Worm (Caenorhabditis elegans) whole organism, L4 larva: ENCODE data around the gene nprl-2.

Experiments used
- F44E2.7 ChIP-seq: fragments of 200-800 bp; sonication (Bioruptor generic); IDR thresholded peaks from 2 replicates; pipeline ENCODE4 v2.1.2; 2022; ENCODE audit warnings: missing genetic modification characterization, missing compliant biosample characterization
- T26A8.4 ChIP-seq: fragments of 200-800 bp; sonication (Bioruptor generic); IDR thresholded peaks from 2 replicates; pipeline ENCODE4 v1.3.6; 2022; ENCODE audit warnings: missing genetic modification characterization, missing compliant biosample characterization
- Y5F2A.4 ChIP-seq: fragments of 200-800 bp; sonication (Bioruptor generic); optimal IDR thresholded peaks from 2 replicates; lab custom pipeline; 2018; ENCODE audit warnings: mild to moderate bottlenecking, missing genetic modification characterization, missing compliant biosample characterization
- ZK546.5 ChIP-seq, 2 experiments: sonication (generic microtip); optimal IDR thresholded peaks; 2 replicates each; lab custom pipeline; 2017; ENCODE audit warnings: missing biosample characterization in 2 of 2, missing genetic modification characterization in 2 of 2
- aly-2 ChIP-seq: sonication (generic microtip); optimal IDR thresholded peaks from 2 replicates; lab custom pipeline; 2018; ENCODE audit warnings: missing biosample characterization, missing genetic modification characterization
- ama-1 ChIP-seq: fragments of 150-350 bp; optimal IDR thresholded peaks from 2 replicates; lab custom pipeline; 2014; ENCODE audit warnings: inconsistent platforms, mixed read lengths
- ceh-20 ChIP-seq: fragments of 200-800 bp; sonication (Bioruptor generic); IDR thresholded peaks from 2 replicates; pipeline ENCODE4 v1.3.6; 2022; ENCODE audit warnings: missing genetic modification reagents, missing genetic modification characterization, missing compliant biosample characterization
- ceh-28 ChIP-seq: fragments of 150-350 bp; optimal IDR thresholded peaks from 2 replicates; lab custom pipeline; 2014; ENCODE audit warnings: missing biosample characterization, missing genetic modification reagents, missing genetic modification characterization
- ceh-32 ChIP-seq: sonication (generic microtip); optimal IDR thresholded peaks from 2 replicates; lab custom pipeline; 2016; ENCODE audit warnings: mild to moderate bottlenecking, missing genetic modification characterization, missing compliant biosample characterization; ENCODE audit not compliant: poor library complexity
- ceh-62 ChIP-seq: sonication (generic microtip); optimal IDR thresholded peaks from 2 replicates; lab custom pipeline; 2017; ENCODE audit warnings: missing biosample characterization, missing genetic modification characterization
- ctbp-1 ChIP-seq: fragments of 200-800 bp; sonication (Bioruptor generic); IDR thresholded peaks from 2 replicates; pipeline ENCODE4 v1.3.6; 2022; ENCODE audit warnings: missing genetic modification reagents, missing genetic modification characterization, missing compliant biosample characterization
- daf-8 ChIP-seq: fragments of 200-800 bp; sonication (Bioruptor generic); IDR thresholded peaks from 2 replicates; pipeline ENCODE4 v1.3.6; 2022; ENCODE audit warnings: missing genetic modification characterization, missing compliant biosample characterization
- dmd-6 ChIP-seq: fragments of 200-800 bp; sonication (Bioruptor generic); IDR thresholded peaks from 2 replicates; pipeline ENCODE4 v1.3.6; 2022; ENCODE audit warnings: missing genetic modification reagents, missing genetic modification characterization, missing compliant biosample characterization
- dmd-9 ChIP-seq: fragments of 200-800 bp; sonication (Bioruptor generic); IDR thresholded peaks from 2 replicates; pipeline ENCODE4 v1.3.6; 2022; ENCODE audit warnings: missing genetic modification reagents, missing genetic modification characterization, missing compliant biosample characterization
- dpl-1 ChIP-seq: fragments of 150-350 bp; optimal IDR thresholded peaks from 2 replicates; lab custom pipeline; 2014; ENCODE audit warnings: missing biosample characterization, missing genetic modification reagents, missing genetic modification characterization
- duxl-1 ChIP-seq: sonication (generic microtip); optimal IDR thresholded peaks from 2 replicates; lab custom pipeline; 2016; ENCODE audit warnings: mild to moderate bottlenecking, missing genetic modification characterization, moderate library complexity, missing compliant biosample characterization; ENCODE audit not compliant: poor library complexity
- dve-1 ChIP-seq: sonication (generic microtip); optimal IDR thresholded peaks from 2 replicates; lab custom pipeline; 2017; ENCODE audit warnings: antibody characterized with exemption, mild to moderate bottlenecking, missing genetic modification characterization, missing compliant biosample characterization; ENCODE audit not compliant: insufficient read depth
- fos-1 ChIP-seq: fragments of 150-350 bp; optimal IDR thresholded peaks from 2 replicates; lab custom pipeline; 2014; ENCODE audit warnings: missing biosample characterization, missing genetic modification characterization
- gei-8 ChIP-seq: fragments of 200-800 bp; sonication (Bioruptor generic); optimal IDR thresholded peaks from 2 replicates; lab custom pipeline; 2018; ENCODE audit warnings: mild to moderate bottlenecking, missing genetic modification characterization, missing compliant biosample characterization
- lim-7 ChIP-seq: fragments of 200-800 bp; sonication (Bioruptor generic); IDR thresholded peaks from 2 replicates; pipeline ENCODE4 v1.3.6; 2022; ENCODE audit warnings: missing genetic modification characterization, missing compliant biosample characterization
- lin-1 ChIP-seq: fragments of 200-800 bp; sonication (Bioruptor generic); IDR thresholded peaks from 2 replicates; pipeline ENCODE4 v1.3.6; 2022; ENCODE audit warnings: missing genetic modification reagents, missing genetic modification characterization, missing compliant biosample characterization
- lin-13 ChIP-seq: fragments of 150-350 bp; optimal IDR thresholded peaks from 2 replicates; lab custom pipeline; 2014; ENCODE audit warnings: missing biosample characterization, missing genetic modification reagents, missing genetic modification characterization
- lin-15B ChIP-seq: fragments of 150-350 bp; sonication (generic microtip); optimal IDR thresholded peaks from 3 replicates; lab custom pipeline; 2014; ENCODE audit warnings: missing biosample characterization, missing genetic modification characterization
- lin-29 ChIP-seq: fragments of 200-800 bp; sonication (Bioruptor generic); IDR thresholded peaks from 2 replicates; pipeline ENCODE4 v1.3.6; 2022; ENCODE audit warnings: missing genetic modification reagents, missing genetic modification characterization, missing compliant biosample characterization
- lir-3 ChIP-seq: sonication (generic microtip); optimal IDR thresholded peaks from 2 replicates; lab custom pipeline; 2016; ENCODE audit warnings: mild to moderate bottlenecking, missing genetic modification characterization, missing compliant biosample characterization
- lsy-2 ChIP-seq, 2 experiments: fragments of 150-350 bp in 1 of 2; sonication (generic microtip) in 1 of 2; optimal IDR thresholded peaks; 2 replicates each; lab custom pipeline; 2014 to 2017; ENCODE audit warnings: missing biosample characterization in 2 of 2, missing genetic modification characterization in 2 of 2
- madf-9 ChIP-seq: fragments of 200-800 bp; sonication (Bioruptor generic); conservative IDR thresholded peaks from 2 replicates; pipeline ENCODE4 v1.3.6; 2022; ENCODE audit warnings: missing genetic modification reagents, missing genetic modification characterization, missing compliant biosample characterization
- mxl-2 ChIP-seq: fragments of 200-800 bp; sonication (Bioruptor generic); conservative IDR thresholded peaks from 2 replicates; pipeline ENCODE4 v1.3.6; 2022; ENCODE audit warnings: missing genetic modification reagents, missing genetic modification characterization, missing compliant biosample characterization
- mxl-3 ChIP-seq: fragments of 200-800 bp; sonication (Bioruptor generic); optimal IDR thresholded peaks from 2 replicates; lab custom pipeline; 2018; ENCODE audit warnings: mild to moderate bottlenecking, missing genetic modification characterization, missing compliant biosample characterization
- nhr-10 ChIP-seq: fragments of 150-350 bp; optimal IDR thresholded peaks from 2 replicates; lab custom pipeline; 2014; ENCODE audit warnings: missing biosample characterization, missing genetic modification characterization
- nhr-11 ChIP-seq: fragments of 150-350 bp; optimal IDR thresholded peaks from 2 replicates; lab custom pipeline; 2014; ENCODE audit warnings: missing biosample characterization, missing genetic modification characterization
- nhr-25 ChIP-seq: sonication (generic microtip); optimal IDR thresholded peaks from 2 replicates; lab custom pipeline; 2017; ENCODE audit warnings: missing genetic modification characterization, mild to moderate bottlenecking, missing compliant biosample characterization, antibody characterized with exemption, moderate library complexity, borderline replicate concordance; ENCODE audit not compliant: insufficient read depth
- nhr-42 ChIP-seq: fragments of 200-800 bp; sonication (Bioruptor generic); IDR thresholded peaks from 2 replicates; pipeline ENCODE4 v1.3.6; 2022; ENCODE audit warnings: missing genetic modification characterization, missing compliant biosample characterization
- nhr-76 ChIP-seq: fragments of 150-350 bp; optimal IDR thresholded peaks from 2 replicates; lab custom pipeline; 2014; ENCODE audit warnings: missing biosample characterization, missing genetic modification characterization
- nhr-77 ChIP-seq: fragments of 150-350 bp; optimal IDR thresholded peaks from 2 replicates; lab custom pipeline; 2014; ENCODE audit warnings: missing biosample characterization, missing genetic modification characterization
- saeg-2 ChIP-seq: fragments of 200-800 bp; sonication (Bioruptor generic); IDR thresholded peaks from 2 replicates; pipeline ENCODE4 v1.3.6; 2022; ENCODE audit warnings: missing genetic modification reagents, missing genetic modification characterization, missing compliant biosample characterization
- sdz-12 ChIP-seq: fragments of 200-800 bp; sonication (Bioruptor generic); optimal IDR thresholded peaks from 2 replicates; lab custom pipeline; 2018; ENCODE audit warnings: mild to moderate bottlenecking, missing genetic modification characterization, missing compliant biosample characterization
- set-16 ChIP-seq: fragments of 200-800 bp; sonication (Bioruptor generic); IDR thresholded peaks from 2 replicates; pipeline ENCODE4 v1.3.6; 2022; ENCODE audit warnings: missing genetic modification reagents, missing genetic modification characterization, missing compliant biosample characterization
- snpc-1.2 ChIP-seq: fragments of 200-800 bp; sonication (Bioruptor generic); IDR thresholded peaks from 2 replicates; pipeline ENCODE4 v1.3.6; 2022; ENCODE audit warnings: missing genetic modification reagents, missing genetic modification characterization, missing compliant biosample characterization
- snpc-4 ChIP-seq: fragments of 150-350 bp; optimal IDR thresholded peaks from 2 replicates; lab custom pipeline; 2014; ENCODE audit warnings: missing biosample characterization, missing genetic modification characterization
- tag-97 ChIP-seq: fragments of 200-800 bp; sonication (Bioruptor generic); IDR thresholded peaks from 2 replicates; pipeline ENCODE4 v1.3.6; 2022; ENCODE audit warnings: missing genetic modification characterization, missing compliant biosample characterization
- tra-1 ChIP-seq: fragments of 200-800 bp; sonication (Bioruptor generic); IDR thresholded peaks from 2 replicates; pipeline ENCODE4 v1.3.6; 2022; ENCODE audit warnings: missing genetic modification reagents, missing genetic modification characterization, missing compliant biosample characterization
- unc-130 ChIP-seq: sonication (generic microtip); optimal IDR thresholded peaks from 2 replicates; lab custom pipeline; 2016; ENCODE audit warnings: missing genetic modification reagents, missing genetic modification characterization, missing compliant biosample characterization
- unc-39 ChIP-seq: sonication (generic microtip); optimal IDR thresholded peaks from 2 replicates; lab custom pipeline; 2017; ENCODE audit warnings: missing biosample characterization, missing genetic modification characterization
- unc-62 ChIP-seq, 3 experiments: fragments of 150-350 bp in 1 of 3; sonication (generic microtip); optimal IDR thresholded peaks in 2 of 3; peaks in 1 of 3; 1 replicate in 1 of 3; 2 replicates in 2 of 3; lab custom pipeline; 2014 to 2017; ENCODE audit warnings: missing biosample characterization in 3 of 3, missing genetic modification characterization in 3 of 3, missing genetic modification reagents in 3 of 3, missing genotype in 1 of 3
- zag-1 ChIP-seq: fragments of 150-350 bp; optimal IDR thresholded peaks from 2 replicates; lab custom pipeline; 2014; ENCODE audit warnings: missing biosample characterization, missing genetic modification characterization
- zfp-3 ChIP-seq: fragments of 200-800 bp; sonication (Bioruptor generic); conservative IDR thresholded peaks from 2 replicates; pipeline ENCODE4 v1.3.6; 2022; ENCODE audit warnings: missing genetic modification reagents, missing genetic modification characterization, missing compliant biosample characterization
- zip-2 ChIP-seq: fragments of 150-350 bp; optimal IDR thresholded peaks from 2 replicates; lab custom pipeline; 2014; ENCODE audit warnings: missing biosample characterization, missing genetic modification characterization
- ztf-11 ChIP-seq: fragments of 150-350 bp; optimal IDR thresholded peaks from 2 replicates; lab custom pipeline; 2014; ENCODE audit warnings: missing biosample characterization, missing genetic modification characterization

The nprl-2 gene

ce11 chrIV:7507841-7508509 is 48.6 kb upstream of the nprl-2 start, which contains the start of the genes vdac-1 and R05G6.5 (continued):
- peak; percentile 24 for TF ChIP-seq ama-1
- peak; percentile 65; the same call in 1 of the 2 replicates for TF ChIP-seq lin-1 (GFP tag; lab: Robert Waterston, UW)
- peak; percentile 88 for TF ChIP-seq dmd-6 (GFP tag; lab: Robert Waterston, UW)
- TF ChIP-seq tra-1 (GFP tag; lab: Robert Waterston, UW): 0 out of 2 replicates have a peak, but pooled peaks have one; percentile 49
- peak; percentile 84 for TF ChIP-seq nhr-25 (tag; lab: Kevin White, UChicago)
- TF ChIP-seq ZK546.5 (tag; optimal IDR thresholded peaks at IDR 0.05; lab: Kevin White, UChicago): no peak
- TF ChIP-seq nhr-77 (tag; lab: Kevin White, UChicago): peak; percentile 90
- TF ChIP-seq zfp-3: peak; percentile 69
- TF ChIP-seq lin-15B (tag; lab: Kevin White, UChicago): no peak
- TF ChIP-seq dmd-9 (GFP tag; lab: Robert Waterston, UW): no peak
- TF ChIP-seq lin-13 (GFP tag; lab: Kevin White, UChicago): peak; percentile 72
- TF ChIP-seq lir-3 (tag; lab: Kevin White, UChicago): no peak
- TF ChIP-seq gei-8 (GFP tag; lab: Kevin White, UChicago): no peak
- TF ChIP-seq ceh-62: no peak
- TF ChIP-seq mxl-2 (GFP tag; lab: Robert Waterston, UW): no peak
- peak; percentile 89 for TF ChIP-seq dpl-1 (GFP tag; lab: Kevin White, UChicago)
- peak; percentile 50 for TF ChIP-seq nhr-10 (tag; lab: Kevin White, UChicago)
- peak; percentile 69 to 81 for TF ChIP-seq lsy-2 (tag; optimal IDR thresholded peaks at IDR 0.05; lab: Kevin White, UChicago)
- TF ChIP-seq lim-7: peak; percentile 13; the same call in 1 of the 2 replicates
- peak; percentile 65 for TF ChIP-seq madf-9 (GFP tag; lab: Robert Waterston, UW)
- peak; percentile 75 for TF ChIP-seq nhr-11 (tag; lab: Kevin White, UChicago)
- TF ChIP-seq duxl-1: peak; percentile 16
- 0 out of 2 replicates have a peak, but pooled peaks have one; percentile 45 for TF ChIP-seq saeg-2 (GFP tag; lab: Robert Waterston, UW)
- TF ChIP-seq tag-97 (GFP tag; lab: Robert Waterston, UW): no peak
- no peak for TF ChIP-seq ceh-32 (tag; lab: Kevin White, UChicago)
- no peak for TF ChIP-seq aly-2 (tag; lab: Kevin White, UChicago)
- TF ChIP-seq daf-8 (GFP tag; lab: Robert Waterston, UW): no peak
- TF ChIP-seq nhr-76: no peak
- no peak for TF ChIP-seq Y5F2A.4
- TF ChIP-seq lin-29 (GFP tag; lab: Robert Waterston, UW): 0 out of 2 replicates have a peak, but pooled peaks have one; percentile 22
- TF ChIP-seq ztf-11: no peak
- no peak for TF ChIP-seq snpc-1.2 (GFP tag; lab: Robert Waterston, UW)
- TF ChIP-seq unc-130 (GFP tag; lab: Kevin White, UChicago): no peak
- TF ChIP-seq ctbp-1 (GFP tag; lab: Robert Waterston, UW): peak; percentile 63; the same call in 1 of the 2 replicates
- TF ChIP-seq unc-39 (tag; lab: Kevin White, UChicago): no peak
- no peak for TF ChIP-seq unc-62 (GFP tag; optimal IDR thresholded peaks at IDR 0.05 in 1 of 2; lab: Kevin White, UChicago)
- no peak for TF ChIP-seq unc-62 (tag; optimal IDR thresholded peaks at IDR 0.05; lab: Kevin White, UChicago)
- no peak for TF ChIP-seq zag-1 (tag; lab: Kevin White, UChicago)
- TF ChIP-seq fos-1: no peak
- peak; percentile 59 for TF ChIP-seq T26A8.4 (GFP tag; lab: Robert Waterston, UW)
- peak; percentile 71; the same call in 1 of the 2 replicates for TF ChIP-seq nhr-42 (GFP tag; lab: Robert Waterston, UW)
- TF ChIP-seq F44E2.7 (GFP tag; lab: Robert Waterston, UW): 0 out of 2 replicates have a peak, but pooled peaks have one; percentile 21
- TF ChIP-seq dve-1 (tag; lab: Kevin White, UChicago): peak; percentile 90
- TF ChIP-seq snpc-4 (tag; lab: Kevin White, UChicago): no peak
- TF ChIP-seq set-16 (GFP tag; lab: Robert Waterston, UW): no peak
- TF ChIP-seq zip-2 (tag; lab: Kevin White, UChicago): peak; percentile 10
- peak; percentile 99 for TF ChIP-seq mxl-3 (GFP tag; lab: Kevin White, UChicago)
- TF ChIP-seq sdz-12 (GFP tag; lab: Kevin White, UChicago): no peak
- TF ChIP-seq ceh-20: peak; percentile 84
- TF ChIP-seq ceh-28 (tag; lab: Kevin White, UChicago): no peak
